Worm (Caenorhabditis elegans) whole organism, young adult: ENCODE data around the gene K06G5.1.

Source experiments
- Y95B8A.8 ChIP-seq: fragments of 200-800 bp; sonication (Bioruptor generic); IDR thresholded peaks from 2 replicates; pipeline ENCODE4 v1.3.6; 2022; ENCODE audit warnings: missing genetic modification reagents, missing genetic modification characterization, missing compliant biosample characterization
- akir-1 ChIP-seq: fragments of 200-800 bp; sonication (Bioruptor generic); optimal IDR thresholded peaks from 2 replicates; lab custom pipeline; 2018; ENCODE audit warnings: mild to moderate bottlenecking, missing genetic modification characterization, moderate library complexity, missing compliant biosample characterization
- ceh-79 ChIP-seq: sonication (generic microtip); optimal IDR thresholded peaks from 2 replicates; lab custom pipeline; 2017; ENCODE audit warnings: mild to moderate bottlenecking, missing genetic modification characterization, missing compliant biosample characterization
- chd-7 ChIP-seq: sonication (generic microtip); optimal IDR thresholded peaks from 2 replicates; lab custom pipeline; 2016; ENCODE audit warnings: mild to moderate bottlenecking, missing genetic modification characterization, moderate library complexity, missing compliant biosample characterization
- ets-4 ChIP-seq: fragments of 200-800 bp; sonication (Bioruptor generic); optimal IDR thresholded peaks from 2 replicates; lab custom pipeline; 2018; ENCODE audit warnings: mild to moderate bottlenecking, missing genetic modification characterization, missing compliant biosample characterization
- him-1 ChIP-seq: sonication (generic microtip); optimal IDR thresholded peaks from 2 replicates; lab custom pipeline; 2016; ENCODE audit warnings: missing genotype, missing genetic modification reagents, missing genetic modification characterization, missing compliant biosample characterization
- lin-26 ChIP-seq: fragments of 200-800 bp; sonication (Bioruptor generic); IDR thresholded peaks from 2 replicates; pipeline ENCODE4 v1.3.6; 2022; ENCODE audit warnings: missing genetic modification reagents, missing genetic modification characterization, missing compliant biosample characterization
- unc-130 ChIP-seq: sonication (generic microtip); optimal IDR thresholded peaks from 2 replicates; lab custom pipeline; 2016; ENCODE audit warnings: missing genetic modification reagents, missing genetic modification characterization, missing compliant biosample characterization
- ztf-22 ChIP-seq: fragments of 200-800 bp; sonication (Bioruptor generic); optimal IDR thresholded peaks from 2 replicates; lab custom pipeline; 2018; ENCODE audit warnings: mild to moderate bottlenecking, missing genetic modification characterization, moderate library complexity, missing compliant biosample characterization

The K06G5.1 gene

ce11 chrX:14267781-14268180 lies 53.0 kb downstream of the K06G5.1 start, which contains the start of gene del-1:
TSS of gene del-1 (plus strand) at chrX:14268081.
- no peak for TF ChIP-seq ets-4 (GFP tag; lab: Kevin White, UChicago)
- no peak for TF ChIP-seq him-1 (tag; lab: Kevin White, UChicago)
- TF ChIP-seq lin-26 (GFP tag; lab: Robert Waterston, UW): no peak
- no peak for TF ChIP-seq ceh-79 (tag; lab: Kevin White, UChicago)
- no peak for TF ChIP-seq ztf-22 (GFP tag; lab: Kevin White, UChicago)
- no peak for TF ChIP-seq akir-1 (GFP tag; lab: Kevin White, UChicago)
- TF ChIP-seq unc-130 (GFP tag; lab: Kevin White, UChicago): no peak
- no peak for TF ChIP-seq chd-7
- no peak for TF ChIP-seq Y95B8A.8 (GFP tag; lab: Robert Waterston, UW)
